Fruit fly (Drosophila melanogaster) whole organism, wandering third instar larva: ENCODE data around the gene RhoGEF3.

Source experiments
- Abd-B ChIP-seq: fragments of >200 bp; optimal IDR thresholded peaks from 2 replicates; lab custom pipeline; 2017; ENCODE audit warnings: missing biosample characterization, missing genetic modification characterization
- GATAd ChIP-seq: sonication (Bioruptor generic); optimal IDR thresholded peaks from 2 replicates; lab custom pipeline; 2016; ENCODE audit warnings: missing biosample characterization, missing genetic modification characterization
- Hr78 ChIP-seq: fragments of >200 bp; optimal IDR thresholded peaks from 2 replicates; lab custom pipeline; 2017; ENCODE audit warnings: missing biosample characterization, missing genetic modification characterization
- sage ChIP-seq: fragments of 200-800 bp; sonication (Bioruptor generic); optimal IDR thresholded peaks from 2 replicates; lab custom pipeline; 2016; ENCODE audit warnings: missing biosample characterization, mild to moderate bottlenecking, missing genetic modification characterization
- woc ChIP-seq: sonication (Bioruptor generic); optimal IDR thresholded peaks from 2 replicates; lab custom pipeline; 2016; ENCODE audit warnings: missing biosample characterization, mild to moderate bottlenecking, missing genetic modification characterization

- TF ChIP-seq Abd-B (GFP tag; lab: Kevin White, UChicago), result no peak
- TF ChIP-seq Hr78, result no peak
- no peak for TF ChIP-seq woc (GFP tag; lab: Kevin White, UChicago)
- no peak for TF ChIP-seq sage
- no peak for TF ChIP-seq GATAd (GFP tag; lab: Kevin White, UChicago)
Measured at dm6 chr3L:262724-263177, 14.5 kb upstream of the RhoGEF3 start.
